Fruit fly (Drosophila melanogaster): ENCODE measurements around the gene CG33303.
A peak's percentile ranks its signal among the peaks of the same experiment; 100 is the strongest.

The CG33303 gene

DNA sequence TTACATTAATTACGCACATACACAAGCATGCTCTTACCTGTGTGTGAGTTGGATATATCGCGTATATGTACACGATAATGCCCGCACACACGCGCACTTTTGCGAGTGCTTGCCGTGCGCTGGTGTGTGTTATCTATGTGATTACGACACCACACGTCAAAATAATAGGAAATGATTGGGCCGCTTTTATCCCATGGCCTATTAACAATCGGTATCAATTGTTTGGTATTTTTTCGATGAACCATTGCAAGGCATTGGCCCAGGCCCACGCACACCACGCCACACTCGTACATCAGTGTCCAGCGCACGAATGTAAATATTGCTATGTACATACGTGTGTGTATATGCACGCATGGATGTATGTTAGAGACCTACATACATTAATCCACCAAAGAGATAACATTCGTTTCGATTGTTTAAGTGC lies 40.7 kb downstream of the CG33303 start (continued):
- TF ChIP-seq CG7271 (tag; optimal IDR thresholded peaks at IDR 0.05) = no peak
- TF ChIP-seq CG7556 (GFP tag; optimal IDR thresholded peaks at IDR 0.05) = peak; percentile 47
- TF ChIP-seq jigr1 (GFP tag; IDR thresholded peaks at IDR 0.05) = no peak
- TF ChIP-seq abd-A (tag; optimal IDR thresholded peaks at IDR 0.05) = peak; percentile 99
- TF ChIP-seq CG1647 (GFP tag; optimal IDR thresholded peaks at IDR 0.05) = peak; percentile 61
- no peak for TF ChIP-seq Neu2 (GFP tag; optimal IDR thresholded peaks at IDR 0.05; ENCODE audit: borderline replicate concordance)
- TF ChIP-seq CG6254 (GFP tag; optimal IDR thresholded peaks at IDR 0.05) = peak; percentile 75
- peak; percentile 96 for TF ChIP-seq CG15514 (GFP tag; optimal IDR thresholded peaks at IDR 0.05)
- no peak for TF ChIP-seq zf30C (GFP tag; optimal IDR thresholded peaks at IDR 0.05)
- no peak for TF ChIP-seq dimm (GFP tag; IDR thresholded peaks at IDR 0.05)
- TF ChIP-seq gce (GFP tag; IDR thresholded peaks at IDR 0.05) = no peak
- TF ChIP-seq Dbx (GFP tag; IDR thresholded peaks at IDR 0.05) = peak; percentile 81; the same call in 2 of the 3 replicates
- TF ChIP-seq eve (GFP tag; optimal IDR thresholded peaks at IDR 0.05) = peak in 1 of 2 experiments; percentile 95
- no peak for TF ChIP-seq Oaz (GFP tag; IDR thresholded peaks at IDR 0.05)
- TF ChIP-seq Sry-β (GFP tag; optimal IDR thresholded peaks at IDR 0.05) = peak; percentile 17
- TF ChIP-seq CG5245 (GFP tag; optimal IDR thresholded peaks at IDR 0.05) = no peak
- TF ChIP-seq Ada2b (GFP tag; IDR thresholded peaks at IDR 0.05) = no peak
- TF ChIP-seq Hr51 (GFP tag; optimal IDR thresholded peaks at IDR 0.05) = peak in 1 of 2 experiments; percentile 40
- peak; percentile 15 for TF ChIP-seq CG16863 (GFP tag; optimal IDR thresholded peaks at IDR 0.05)
- peak; percentile 31 for TF ChIP-seq CG4617 (GFP tag; optimal IDR thresholded peaks at IDR 0.05; ENCODE audit: borderline replicate concordance)
- no peak for TF ChIP-seq chn (GFP tag; optimal IDR thresholded peaks at IDR 0.05)
- no peak for TF ChIP-seq lmd (GFP tag; IDR thresholded peaks at IDR 0.05)
- no peak for TF ChIP-seq run (tag; optimal IDR thresholded peaks at IDR 0.05)
- no peak for TF ChIP-seq tll (GFP tag; optimal IDR thresholded peaks at IDR 0.05)
- TF ChIP-seq corto (GFP tag; optimal IDR thresholded peaks at IDR 0.05) = no peak
- peak; percentile 70; the same call in 1 of the 2 replicates for TF ChIP-seq NFAT (GFP tag; IDR thresholded peaks at IDR 0.05)
- peak; percentile 72 for TF ChIP-seq lbe (GFP tag; optimal IDR thresholded peaks at IDR 0.05)
- TF ChIP-seq Hr39 (optimal IDR thresholded peaks at IDR 0.05) = no peak
- no peak for TF ChIP-seq Ravus (GFP tag; IDR thresholded peaks at IDR 0.05)
- peak; percentile 80 for TF ChIP-seq wek (GFP tag; optimal IDR thresholded peaks at IDR 0.05)
- TF ChIP-seq CG14050 (GFP tag; IDR thresholded peaks at IDR 0.05) = no peak
- TF ChIP-seq CG1529 (GFP tag; optimal IDR thresholded peaks at IDR 0.05) = peak; percentile 62
- TF ChIP-seq CG4854 (GFP tag; optimal IDR thresholded peaks at IDR 0.05) = peak; percentile 32
- TF ChIP-seq ase (GFP tag; IDR thresholded peaks at IDR 0.05) = no peak
- TF ChIP-seq en (GFP tag; optimal IDR thresholded peaks at IDR 0.05) = no peak
- TF ChIP-seq CG6854 (GFP tag; optimal IDR thresholded peaks at IDR 0.05) = peak; percentile 71
- peak; percentile 10 for TF ChIP-seq CoRest (tag; optimal IDR thresholded peaks at IDR 0.05)
- TF ChIP-seq HmgD (GFP tag; optimal IDR thresholded peaks at IDR 0.05) = peak; percentile 11
- peak; percentile 50; the same call in 2 of the 3 replicates for TF ChIP-seq CG17361 (GFP tag; IDR thresholded peaks at IDR 0.05)
- TF ChIP-seq sqz (GFP tag; optimal IDR thresholded peaks at IDR 0.05) = peak; percentile 76
- TF ChIP-seq slou (GFP tag; optimal IDR thresholded peaks at IDR 0.05) = no peak
- no peak for TF ChIP-seq CG14965 (GFP tag; optimal IDR thresholded peaks at IDR 0.05; ENCODE audit: borderline replicate concordance)
- no peak for TF ChIP-seq phol (tag; optimal IDR thresholded peaks at IDR 0.05)
- peak in 1 of 3 experiments; percentile 33 for TF ChIP-seq Stat92E (GFP tag; optimal IDR thresholded peaks at IDR 0.05)
- TF ChIP-seq CG12942 (GFP tag; optimal IDR thresholded peaks at IDR 0.05) = peak; percentile 6
- peak; percentile 83 for TF ChIP-seq ftz-f1 (GFP tag; optimal IDR thresholded peaks at IDR 0.05)
- peak; percentile 75; the same call in 1 of the 2 replicates for TF ChIP-seq CG1024 (GFP tag; IDR thresholded peaks at IDR 0.05)
- peak; percentile 97 for TF ChIP-seq CG11696 (GFP tag; IDR thresholded peaks at IDR 0.05)
- TF ChIP-seq Tbp (GFP tag; optimal IDR thresholded peaks at IDR 0.05) = no peak
- no peak for TF ChIP-seq CG31365 (tag; optimal IDR thresholded peaks at IDR 0.05)
- TF ChIP-seq Xrp1 (GFP tag; IDR thresholded peaks at IDR 0.05) = peak; percentile 67

Data from whole organism, embryonic.